Fruit fly (Drosophila melanogaster): ENCODE measurements around the gene Spn28F.
A peak's percentile ranks its signal among the peaks of the same experiment; 100 is the strongest.

Spn28F gene

DNA sequence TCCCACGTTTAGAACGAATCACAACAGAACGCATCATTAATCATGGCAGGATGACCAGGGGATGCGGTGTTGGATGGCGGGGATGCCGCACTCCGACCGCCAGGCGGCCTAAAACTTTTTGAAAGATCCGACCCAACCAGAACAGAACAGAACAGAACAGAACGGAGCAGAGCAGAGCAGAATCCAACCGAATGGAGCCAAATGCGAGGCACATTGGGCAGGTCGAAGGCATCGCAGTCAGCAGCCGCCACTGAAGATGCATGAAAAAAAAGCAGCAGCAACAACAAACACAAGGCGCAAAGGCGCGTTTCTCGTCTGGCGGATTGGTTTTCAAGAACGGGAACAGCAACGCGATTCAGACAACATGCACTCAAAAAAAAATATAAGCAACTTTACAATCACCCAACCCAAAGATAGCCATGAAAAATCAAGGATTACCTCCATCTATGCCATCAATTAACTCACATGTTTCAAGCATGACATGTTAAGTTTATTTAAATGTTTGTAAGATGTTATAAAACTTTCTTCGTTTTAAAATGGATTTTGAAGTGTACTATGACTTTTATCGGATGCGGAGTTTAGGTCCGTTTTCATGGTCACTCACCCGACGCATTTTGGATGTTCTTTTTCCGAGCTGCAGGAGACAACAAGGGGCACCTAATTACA is 37.9 kb upstream of the Spn28F start (continued):
- peak; percentile 60 for TF ChIP-seq Six4 (GFP tag; optimal IDR thresholded peaks at IDR 0.05)
- no peak for TF ChIP-seq Aef1 (GFP tag; IDR thresholded peaks at IDR 0.05)
- TF ChIP-seq CG17328 (GFP tag; IDR thresholded peaks at IDR 0.05): peak; percentile 82
- peak; percentile 71 for TF ChIP-seq Oli (tag; optimal IDR thresholded peaks at IDR 0.05)
- TF ChIP-seq CG2129 (GFP tag; IDR thresholded peaks at IDR 0.05; ENCODE audit: partially characterized antibody): no peak
- no peak for TF ChIP-seq sug (tag; optimal IDR thresholded peaks at IDR 0.05)
- TF ChIP-seq oc (tag; optimal IDR thresholded peaks at IDR 0.05): peak; percentile 28
- TF ChIP-seq CG32772 (GFP tag; IDR thresholded peaks at IDR 0.05): 0 out of 2 replicates have a peak, but pooled peaks have one; percentile 26
- no peak for TF ChIP-seq abd-A (tag; optimal IDR thresholded peaks at IDR 0.05)
- TF ChIP-seq Hr39 (optimal IDR thresholded peaks at IDR 0.05): no peak
- no peak for TF ChIP-seq CG10147 (GFP tag; optimal IDR thresholded peaks at IDR 0.05)
- TF ChIP-seq repo (GFP tag; optimal IDR thresholded peaks at IDR 0.05): peak; percentile 20
- no peak for TF ChIP-seq usp (GFP tag; optimal IDR thresholded peaks at IDR 0.05)
- no peak for TF ChIP-seq CG14667 (GFP tag; IDR thresholded peaks at IDR 0.05)
- TF ChIP-seq CG10366 (GFP tag; IDR thresholded peaks at IDR 0.05): peak; percentile 39
- TF ChIP-seq slp2 (GFP tag; optimal IDR thresholded peaks at IDR 0.05): peak; percentile 35
- TF ChIP-seq BEAF-32 (GFP tag; optimal IDR thresholded peaks at IDR 0.05): no peak
- peak; percentile 38 for TF ChIP-seq CG12104 (GFP tag; optimal IDR thresholded peaks at IDR 0.05)
- peak; percentile 51 for TF ChIP-seq CG12219 (GFP tag; optimal IDR thresholded peaks at IDR 0.05)
- peak; percentile 58 for TF ChIP-seq CG8944 (GFP tag; optimal IDR thresholded peaks at IDR 0.05)
- peak; percentile 47 for TF ChIP-seq CG7786 (GFP tag; optimal IDR thresholded peaks at IDR 0.05)
- peak; percentile 40; the same call in 1 of the 2 replicates for TF ChIP-seq dan (GFP tag; IDR thresholded peaks at IDR 0.05)
- peak; percentile 11 for TF ChIP-seq sqz (GFP tag; optimal IDR thresholded peaks at IDR 0.05)
- TF ChIP-seq CG8281 (tag; optimal IDR thresholded peaks at IDR 0.05): peak; percentile 14
- no peak for TF ChIP-seq ftz-f1 (GFP tag; optimal IDR thresholded peaks at IDR 0.05)
- peak; percentile 46 for TF ChIP-seq tap (tag; optimal IDR thresholded peaks at IDR 0.05)
- no peak for TF ChIP-seq zen2 (GFP tag; IDR thresholded peaks at IDR 0.05; ENCODE audit: partially characterized antibody)
- TF ChIP-seq eyg (GFP tag; optimal IDR thresholded peaks at IDR 0.05): no peak
- TF ChIP-seq CG7928 (GFP tag; optimal IDR thresholded peaks at IDR 0.05): no peak
- no peak for TF ChIP-seq Jarid2 (GFP tag; optimal IDR thresholded peaks at IDR 0.05)
- TF ChIP-seq dpn (GFP tag; optimal IDR thresholded peaks at IDR 0.05): peak; percentile 40 to 62
- TF ChIP-seq row (GFP tag; IDR thresholded peaks at IDR 0.05): peak; percentile 69
- no peak for TF ChIP-seq CG4328 (GFP tag; optimal IDR thresholded peaks at IDR 0.05)
- no peak for TF ChIP-seq sna (GFP tag; IDR thresholded peaks at IDR 0.05; ENCODE audit: partially characterized antibody)
- no peak for TF ChIP-seq Lpt (GFP tag; optimal IDR thresholded peaks at IDR 0.05)
- peak; percentile 20 for TF ChIP-seq CG30020 (tag; optimal IDR thresholded peaks at IDR 0.05)
- TF ChIP-seq CG10267 (tag; optimal IDR thresholded peaks at IDR 0.05): peak; percentile 80
- no peak for TF ChIP-seq CG11398 (GFP tag; optimal IDR thresholded peaks at IDR 0.05)
- TF ChIP-seq Hand (GFP tag; optimal IDR thresholded peaks at IDR 0.05): no peak
- no peak for TF ChIP-seq CG3281 (GFP tag; optimal IDR thresholded peaks at IDR 0.05)
- peak; percentile 91 for TF ChIP-seq Med (GFP tag)
- TF ChIP-seq CG17568 (GFP tag; optimal IDR thresholded peaks at IDR 0.05): peak; percentile 28
- TF ChIP-seq CG8478 (optimal IDR thresholded peaks at IDR 0.05): no peak
- TF ChIP-seq Optix (GFP tag; IDR thresholded peaks at IDR 0.05): no peak
- TF ChIP-seq HmgD (GFP tag; optimal IDR thresholded peaks at IDR 0.05): no peak
- peak; percentile 31 for TF ChIP-seq CG4854 (GFP tag; optimal IDR thresholded peaks at IDR 0.05)
- TF ChIP-seq CG1792 (GFP tag; optimal IDR thresholded peaks at IDR 0.05): no peak
- TF ChIP-seq Atf-2 (GFP tag; optimal IDR thresholded peaks at IDR 0.05): peak; percentile 37
- TF ChIP-seq jumu (GFP tag; optimal IDR thresholded peaks at IDR 0.05): peak; percentile 54
- TF ChIP-seq Dll (GFP tag; IDR thresholded peaks at IDR 0.05; ENCODE audit: partially characterized antibody): no peak
- no peak for TF ChIP-seq CG11456 (GFP tag; IDR thresholded peaks at IDR 0.05)
